Worm (Caenorhabditis elegans) whole organism, early embryonic: ENCODE data around the gene C09B8.4.

Source experiments
- F13C5.2 ChIP-seq: sonication (generic microtip); optimal IDR thresholded peaks from 2 replicates; lab custom pipeline; 2017; ENCODE audit warnings: mild to moderate bottlenecking, missing genetic modification characterization, inconsistent platforms, missing compliant biosample characterization
- ama-1 ChIP-seq: fragments of 150-350 bp; optimal IDR thresholded peaks from 2 replicates; lab custom pipeline; 2014
- hmbx-1 ChIP-seq: sonication (generic microtip); optimal IDR thresholded peaks from 2 replicates; lab custom pipeline; 2016; ENCODE audit warnings: mild to moderate bottlenecking, missing genetic modification characterization, missing compliant biosample characterization
- hnd-1 ChIP-seq: sonication (generic microtip); optimal IDR thresholded peaks from 2 replicates; lab custom pipeline; 2016; ENCODE audit warnings: missing genetic modification characterization, missing compliant biosample characterization
- tbx-11 ChIP-seq: fragments of 200-800 bp; sonication (Bioruptor generic); IDR thresholded peaks from 2 replicates; pipeline ENCODE4 v1.3.6; 2022; ENCODE audit warnings: missing genetic modification characterization, missing compliant biosample characterization

DNA sequence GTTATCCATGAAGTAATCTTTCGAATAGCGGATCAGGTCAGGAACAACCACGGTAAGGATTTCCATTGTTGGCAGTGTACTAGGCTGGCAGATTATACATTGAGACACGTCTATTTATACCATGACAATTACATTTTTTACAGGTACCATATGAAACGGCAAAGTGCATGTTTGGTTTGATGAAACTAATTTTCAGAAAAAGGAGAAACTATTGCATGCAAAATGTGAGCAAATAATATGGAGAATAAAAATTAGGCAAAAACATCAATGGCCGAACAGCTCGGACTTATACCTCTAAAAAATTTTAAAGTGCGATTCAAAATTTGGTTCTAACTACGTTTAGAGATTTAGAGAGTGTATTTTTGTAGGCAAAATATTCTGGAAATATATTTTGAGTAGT, 27.0 kb downstream of the C09B8.4 start, which contains the start of gene F22F4.5:
- TF ChIP-seq F13C5.2 (tag; lab: Kevin White, UChicago) (no peak), hmbx-1 (tag; lab: Kevin White, UChicago) (no peak), tbx-11 (GFP tag; lab: Robert Waterston, UW) (no peak), hnd-1 (tag; lab: Kevin White, UChicago) (no peak), ama-1 (lab: Kevin White, UChicago) (no peak)
